ENCODE assay signal across 4 worm cellular contexts in the genomic region with DNA sequence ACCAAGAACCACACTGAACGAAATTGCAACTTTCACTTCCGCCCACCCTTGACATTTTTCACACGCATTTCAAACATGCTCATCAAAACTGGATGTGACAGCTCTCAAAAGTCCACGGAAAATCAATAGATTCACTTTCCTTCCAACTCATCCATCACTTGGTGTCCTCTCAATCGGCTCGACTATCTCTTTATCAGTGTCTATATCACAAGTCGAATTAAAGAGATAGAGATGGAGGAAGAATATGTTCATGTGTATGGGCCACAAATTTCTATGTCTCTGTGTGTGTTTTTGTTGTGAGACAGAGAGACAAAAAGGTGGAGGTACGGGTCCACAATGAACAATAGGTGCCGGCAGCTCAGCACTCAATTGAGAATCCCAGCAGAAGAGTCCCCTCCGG.
TF ChIP-seq lines count a peak whose summit lies in the region.

No protein-coding gene starts in this region.

TF ChIP-seq in whole organism, L1 larva, 84 proteins besides CTCF, POLR2A, EP300 and RAD21:
- TF ChIP-seq vab-15 (tag; optimal IDR thresholded peaks at IDR 0.05; lab: Kevin White, UChicago) (no peak), fkh-8 (tag; optimal IDR thresholded peaks at IDR 0.05; lab: Kevin White, UChicago) (no peak), rnt-1 (tag; optimal IDR thresholded peaks at IDR 0.05; lab: Kevin White, UChicago) (peak; percentile 64), jun-1 (tag; optimal IDR thresholded peaks at IDR 0.05; lab: Kevin White, UChicago) (no peak), lin-14 (GFP tag; optimal IDR thresholded peaks at IDR 0.05; lab: Kevin White, UChicago) (peak; percentile 74), nhr-19 (GFP tag; conservative IDR thresholded peaks at IDR 0.05; lab: Robert Waterston, UW) (peak; percentile 7; the same call in 1 of the 2 replicates), egl-27 (tag; optimal IDR thresholded peaks at IDR 0.05; lab: Kevin White, UChicago) (no peak), egl-13 (tag; optimal IDR thresholded peaks at IDR 0.05; lab: Kevin White, UChicago) (no peak), efl-3 (GFP tag; optimal IDR thresholded peaks at IDR 0.05; lab: Kevin White, UChicago) (no peak), tbx-2 (tag; optimal IDR thresholded peaks at IDR 0.05; lab: Kevin White, UChicago) (no peak), lin-39 (tag; optimal IDR thresholded peaks at IDR 0.05; lab: Kevin White, UChicago) (peak; percentile 37), nhr-71 (tag; optimal IDR thresholded peaks at IDR 0.05; lab: Kevin White, UChicago) (peak; percentile 56)

TF ChIP-seq in whole organism, L2 larva, 48 proteins besides CTCF, POLR2A, EP300 and RAD21:
- TF ChIP-seq ama-1 (optimal IDR thresholded peaks at IDR 0.05; lab: Kevin White, UChicago) (no peak), alr-1 (tag; optimal IDR thresholded peaks at IDR 0.05; lab: Kevin White, UChicago) (no peak), gmeb-1 (tag; optimal IDR thresholded peaks at IDR 0.05; lab: Kevin White, UChicago) (no peak), peb-1 (tag; optimal IDR thresholded peaks at IDR 0.05; lab: Kevin White, UChicago) (no peak), mab-5 (tag; optimal IDR thresholded peaks at IDR 0.05; lab: Kevin White, UChicago) (no peak), ceh-82 (tag; optimal IDR thresholded peaks at IDR 0.05; lab: Kevin White, UChicago) (no peak), sem-4 (tag; optimal IDR thresholded peaks at IDR 0.05; lab: Kevin White, UChicago) (no peak), nhr-129 (tag; optimal IDR thresholded peaks at IDR 0.05; lab: Kevin White, UChicago) (peak; percentile 51), F13H6.1 (tag; optimal IDR thresholded peaks at IDR 0.05; lab: Kevin White, UChicago) (peak; percentile 9), sma-9 (GFP tag; optimal IDR thresholded peaks at IDR 0.05; lab: Kevin White, UChicago) (peak; percentile 22), sma-9 (tag; optimal IDR thresholded peaks at IDR 0.05; lab: Kevin White, UChicago) (no peak), unc-55 (GFP tag; optimal IDR thresholded peaks at IDR 0.05; lab: Kevin White, UChicago) (no peak), lin-13 (GFP tag; optimal IDR thresholded peaks at IDR 0.05; lab: Kevin White, UChicago) (no peak), C34F6.9 (tag; optimal IDR thresholded peaks at IDR 0.05; lab: Kevin White, UChicago) (peak; percentile 12)
TF ChIP-seq in whole organism, L2 larva: peak in this region for 4.

TF ChIP-seq in whole organism, late embryonic, 69 proteins besides CTCF, POLR2A, EP300 and RAD21:
- TF ChIP-seq unc-55 (GFP tag; optimal IDR thresholded peaks at IDR 0.05; lab: Kevin White, UChicago) (peak; percentile 64), sdc-2 (tag; optimal IDR thresholded peaks at IDR 0.05; lab: Kevin White, UChicago) (no peak), K02D7.2 (tag; optimal IDR thresholded peaks at IDR 0.05; lab: Kevin White, UChicago) (no peak), ceh-18 (tag; optimal IDR thresholded peaks at IDR 0.05; lab: Kevin White, UChicago) (peak; percentile 81), hlh-8 (tag; optimal IDR thresholded peaks at IDR 0.05; lab: Kevin White, UChicago) (no peak), rnt-1 (tag; optimal IDR thresholded peaks at IDR 0.05; lab: Kevin White, UChicago) (peak; percentile 70), pha-2 (tag; optimal IDR thresholded peaks at IDR 0.05; lab: Kevin White, UChicago) (no peak), hlh-6 (tag; optimal IDR thresholded peaks at IDR 0.05; lab: Kevin White, UChicago) (no peak)

TF ChIP-seq in whole organism, mixed stage, embryonic, 35 proteins besides CTCF, POLR2A, EP300 and RAD21:
- TF ChIP-seq unc-62 (GFP tag; optimal IDR thresholded peaks at IDR 0.05; lab: Kevin White, UChicago): peak; percentile 96
- TF ChIP-seq elt-3 (tag; optimal IDR thresholded peaks at IDR 0.05; lab: Kevin White, UChicago): no peak
- peak; percentile 80 for TF ChIP-seq unc-120 (tag; optimal IDR thresholded peaks at IDR 0.05; lab: Kevin White, UChicago; ENCODE audit: poor library complexity, severe bottlenecking)
